Worm (Caenorhabditis elegans) whole organism, L4 larva: ENCODE results near the gene sumv-2.

ENCODE experiments used
- F49E8.2 ChIP-seq: sonication (generic microtip); optimal IDR thresholded peaks from 2 replicates; lab custom pipeline; 2016; ENCODE audit warnings: missing compliant biosample characterization, mild to moderate bottlenecking, missing genetic modification characterization, borderline replicate concordance
- Y5F2A.4 ChIP-seq: fragments of 200-800 bp; sonication (Bioruptor generic); optimal IDR thresholded peaks from 2 replicates; lab custom pipeline; 2018; ENCODE audit warnings: mild to moderate bottlenecking, missing genetic modification characterization, missing compliant biosample characterization
- ama-1 ChIP-seq: fragments of 150-350 bp; optimal IDR thresholded peaks from 2 replicates; lab custom pipeline; 2014; ENCODE audit warnings: inconsistent platforms, mixed read lengths
- ceh-82 ChIP-seq: sonication (generic microtip); optimal IDR thresholded peaks from 2 replicates; lab custom pipeline; 2017; ENCODE audit warnings: missing biosample characterization, missing genetic modification characterization
- cey-2 ChIP-seq: sonication (generic microtip); optimal IDR thresholded peaks from 3 replicates; lab custom pipeline; 2017; ENCODE audit warnings: missing genetic modification characterization, mild to moderate bottlenecking, missing compliant biosample characterization, antibody characterized with exemption, borderline replicate concordance; ENCODE audit not compliant: insufficient read depth
- daf-12 ChIP-seq: fragments of 150-350 bp; optimal IDR thresholded peaks from 2 replicates; lab custom pipeline; 2014; ENCODE audit warnings: missing biosample characterization, missing genetic modification reagents, missing genetic modification characterization
- dpl-1 ChIP-seq: fragments of 150-350 bp; optimal IDR thresholded peaks from 2 replicates; lab custom pipeline; 2014; ENCODE audit warnings: missing biosample characterization, missing genetic modification reagents, missing genetic modification characterization
- egl-27 ChIP-seq: sonication (generic microtip); optimal IDR thresholded peaks from 3 replicates; lab custom pipeline; 2017; ENCODE audit warnings: missing biosample characterization, missing genetic modification reagents, missing genetic modification characterization
- egl-43 ChIP-seq: fragments of 200-800 bp; sonication (Bioruptor generic); IDR thresholded peaks from 2 replicates; pipeline ENCODE4 v1.3.6; 2022; ENCODE audit warnings: missing genetic modification reagents, missing genetic modification characterization, missing compliant biosample characterization
- mdl-1 ChIP-seq, 2 experiments: fragments of 150-350 bp in 1 of 2; sonication (generic microtip) in 1 of 2; optimal IDR thresholded peaks; 2 replicates each; lab custom pipeline; 2014 to 2017; ENCODE audit warnings: missing biosample characterization in 2 of 2, missing genetic modification characterization in 2 of 2
- mxl-2 ChIP-seq: fragments of 200-800 bp; sonication (Bioruptor generic); conservative IDR thresholded peaks from 2 replicates; pipeline ENCODE4 v1.3.6; 2022; ENCODE audit warnings: missing genetic modification reagents, missing genetic modification characterization, missing compliant biosample characterization
- nhr-237 ChIP-seq: sonication (generic microtip); optimal IDR thresholded peaks from 2 replicates; lab custom pipeline; 2017; ENCODE audit warnings: missing biosample characterization, missing genetic modification characterization
- snpc-1.2 ChIP-seq: fragments of 200-800 bp; sonication (Bioruptor generic); IDR thresholded peaks from 2 replicates; pipeline ENCODE4 v1.3.6; 2022; ENCODE audit warnings: missing genetic modification reagents, missing genetic modification characterization, missing compliant biosample characterization
- unc-130 ChIP-seq: sonication (generic microtip); optimal IDR thresholded peaks from 2 replicates; lab custom pipeline; 2016; ENCODE audit warnings: missing genetic modification reagents, missing genetic modification characterization, missing compliant biosample characterization

- TF ChIP-seq egl-27 (tag; lab: Kevin White, UChicago) (no peak), ama-1 (lab: Kevin White, UChicago) (no peak), egl-43 (no peak), snpc-1.2 (GFP tag; lab: Robert Waterston, UW) (no peak), mdl-1 (tag; optimal IDR thresholded peaks at IDR 0.05; lab: Kevin White, UChicago) (no peak), unc-130 (no peak), nhr-237 (tag; lab: Kevin White, UChicago) (no peak), dpl-1 (GFP tag; lab: Kevin White, UChicago) (no peak), daf-12 (tag; lab: Kevin White, UChicago) (no peak), Y5F2A.4 (GFP tag; lab: Kevin White, UChicago) (no peak), cey-2 (tag; lab: Kevin White, UChicago) (no peak), F49E8.2 (tag; lab: Kevin White, UChicago) (no peak), mxl-2 (no peak), ceh-82 (tag; lab: Kevin White, UChicago) (no peak)
These were observed 48.3 kb downstream of the sumv-2 start, which contains the start of gene srx-73 for ce11 chrV:4665651-4666050.
